Worm (Caenorhabditis elegans) whole organism, L3 larva: ENCODE measurements around the gene C06G4.6.
A peak's percentile ranks its signal among the peaks of the same experiment; 100 is the strongest.

Source experiments
- R02D3.7 ChIP-seq: fragments of 150-350 bp; optimal IDR thresholded peaks from 2 replicates; lab custom pipeline; 2014; ENCODE audit warnings: missing biosample characterization, missing genetic modification characterization
- ZK546.5 ChIP-seq: sonication (generic microtip); optimal IDR thresholded peaks from 2 replicates; lab custom pipeline; 2017; ENCODE audit warnings: missing biosample characterization, missing genetic modification characterization
- aly-2 ChIP-seq: fragments of 150-350 bp; optimal IDR thresholded peaks from 2 replicates; lab custom pipeline; 2014; ENCODE audit warnings: missing biosample characterization, missing genetic modification characterization
- ama-1 ChIP-seq: fragments of 150-350 bp; optimal IDR thresholded peaks from 2 replicates; lab custom pipeline; 2018
- ceh-16 ChIP-seq: sonication (generic microtip); optimal IDR thresholded peaks from 2 replicates; lab custom pipeline; 2017; ENCODE audit warnings: missing biosample characterization, missing genetic modification characterization
- ceh-28 ChIP-seq: fragments of 150-350 bp; optimal IDR thresholded peaks from 2 replicates; lab custom pipeline; 2014; ENCODE audit warnings: missing biosample characterization, missing genetic modification reagents, missing genetic modification characterization
- ceh-82 ChIP-seq: fragments of 150-350 bp; optimal IDR thresholded peaks from 2 replicates; lab custom pipeline; 2014; ENCODE audit warnings: missing biosample characterization, missing genetic modification characterization
- ceh-9 ChIP-seq: sonication (generic microtip); optimal IDR thresholded peaks from 2 replicates; lab custom pipeline; 2018; ENCODE audit warnings: missing biosample characterization, missing genetic modification characterization
- daf-12 ChIP-seq: fragments of 150-350 bp; optimal IDR thresholded peaks from 2 replicates; lab custom pipeline; 2014; ENCODE audit warnings: missing biosample characterization, missing genetic modification reagents, missing genetic modification characterization
- egl-27 ChIP-seq: sonication (generic microtip); optimal IDR thresholded peaks from 4 replicates; lab custom pipeline; 2017; ENCODE audit warnings: missing biosample characterization, missing genetic modification reagents, missing genetic modification characterization
- egl-5 ChIP-seq: fragments of 150-350 bp; optimal IDR thresholded peaks from 2 replicates; lab custom pipeline; 2017; ENCODE audit warnings: missing biosample characterization, missing genetic modification reagents, missing genetic modification characterization, inconsistent platforms
- elt-2 ChIP-seq: sonication (generic microtip); optimal IDR thresholded peaks from 2 replicates; lab custom pipeline; 2016; ENCODE audit warnings: missing genetic modification reagents, mild to moderate bottlenecking, missing genetic modification characterization, missing compliant biosample characterization
- elt-3 ChIP-seq, 3 experiments: fragments of 150-350 bp in 1 of 3; sonication (generic microtip) in 2 of 3; optimal IDR thresholded peaks; 2 replicates in 2 of 3; 4 replicates in 1 of 3; lab custom pipeline; 2014 to 2017; ENCODE audit warnings: missing biosample characterization in 3 of 3, missing genetic modification characterization in 3 of 3
- eor-1 ChIP-seq, 2 experiments: fragments of 150-350 bp; optimal IDR thresholded peaks; 2 replicates each; lab custom pipeline; 2014 to 2018; ENCODE audit warnings: missing biosample characterization in 2 of 2, missing genetic modification characterization in 2 of 2
- fkh-10 ChIP-seq: sonication (generic microtip); optimal IDR thresholded peaks from 2 replicates; lab custom pipeline; 2017; ENCODE audit warnings: missing biosample characterization, missing genetic modification reagents, missing genetic modification characterization
- fkh-2 ChIP-seq: fragments of 150-350 bp; optimal IDR thresholded peaks from 2 replicates; lab custom pipeline; 2014; ENCODE audit warnings: missing biosample characterization, missing genetic modification reagents, missing genetic modification characterization
- fos-1 ChIP-seq: fragments of 150-350 bp; optimal IDR thresholded peaks from 2 replicates; lab custom pipeline; 2014; ENCODE audit warnings: missing biosample characterization, missing genetic modification characterization
- hmg-11 ChIP-seq: sonication (generic microtip); optimal IDR thresholded peaks from 2 replicates; lab custom pipeline; 2016; ENCODE audit warnings: missing genetic modification characterization, missing compliant biosample characterization
- jun-1 ChIP-seq: fragments of 150-350 bp; optimal IDR thresholded peaks from 2 replicates; lab custom pipeline; 2014; ENCODE audit warnings: missing biosample characterization, missing genetic modification reagents, missing genetic modification characterization
- lin-15B ChIP-seq: fragments of 150-350 bp; optimal IDR thresholded peaks from 2 replicates; lab custom pipeline; 2014; ENCODE audit warnings: missing biosample characterization, missing genetic modification characterization
- lin-39 ChIP-seq: fragments of 150-350 bp; optimal IDR thresholded peaks from 2 replicates; lab custom pipeline; 2018; ENCODE audit warnings: missing biosample characterization, missing genetic modification reagents, missing genetic modification characterization
- lsy-12 ChIP-seq: sonication (generic microtip); optimal IDR thresholded peaks from 2 replicates; lab custom pipeline; 2016; ENCODE audit warnings: mild to moderate bottlenecking, missing genetic modification characterization, missing compliant biosample characterization
- mdl-1 ChIP-seq: fragments of 150-350 bp; optimal IDR thresholded peaks from 2 replicates; lab custom pipeline; 2014; ENCODE audit warnings: missing biosample characterization, missing genetic modification characterization
- nfya-1 ChIP-seq: sonication (generic microtip); optimal IDR thresholded peaks from 2 replicates; lab custom pipeline; 2017; ENCODE audit warnings: missing genetic modification characterization, mild to moderate bottlenecking, missing compliant biosample characterization, antibody characterized with exemption, moderate library complexity; ENCODE audit not compliant: insufficient read depth
- nhr-11 ChIP-seq: fragments of 150-350 bp; optimal IDR thresholded peaks from 2 replicates; lab custom pipeline; 2014; ENCODE audit warnings: missing biosample characterization, missing genetic modification characterization
- nhr-12 ChIP-seq: fragments of 150-350 bp; optimal IDR thresholded peaks from 2 replicates; lab custom pipeline; 2014; ENCODE audit warnings: missing biosample characterization, missing genetic modification characterization
- nhr-23 ChIP-seq: fragments of 150-350 bp; optimal IDR thresholded peaks from 2 replicates; lab custom pipeline; 2014; ENCODE audit warnings: missing biosample characterization, missing genetic modification reagents, missing genetic modification characterization
- nhr-237 ChIP-seq: fragments of 150-350 bp; optimal IDR thresholded peaks from 2 replicates; lab custom pipeline; 2014; ENCODE audit warnings: missing biosample characterization, missing genetic modification characterization
- nhr-25 ChIP-seq: sonication (generic microtip); optimal IDR thresholded peaks from 2 replicates; lab custom pipeline; 2017; ENCODE audit warnings: missing biosample characterization, missing genetic modification characterization
- nhr-43 ChIP-seq: sonication (generic microtip); optimal IDR thresholded peaks from 2 replicates; lab custom pipeline; 2016; ENCODE audit warnings: mild to moderate bottlenecking, missing genetic modification characterization, missing compliant biosample characterization; ENCODE audit not compliant: poor library complexity, severe bottlenecking
- nhr-67 ChIP-seq: fragments of 150-350 bp; optimal IDR thresholded peaks from 2 replicates; lab custom pipeline; 2014; ENCODE audit warnings: missing biosample characterization, missing genetic modification characterization
- nhr-76 ChIP-seq: fragments of 150-350 bp; sonication (generic microtip); optimal IDR thresholded peaks from 5 replicates; lab custom pipeline; 2014; ENCODE audit warnings: missing biosample characterization, missing genetic modification characterization
- nhr-77 ChIP-seq: fragments of 150-350 bp; optimal IDR thresholded peaks from 2 replicates; lab custom pipeline; 2014; ENCODE audit warnings: missing biosample characterization, missing genetic modification characterization
- pha-4 ChIP-seq: fragments of 150-350 bp; optimal IDR thresholded peaks from 2 replicates; lab custom pipeline; 2014; ENCODE audit warnings: missing biosample characterization, missing genetic modification reagents, missing genetic modification characterization
- pqm-1 ChIP-seq: fragments of 150-350 bp; optimal IDR thresholded peaks from 2 replicates; lab custom pipeline; 2017; ENCODE audit warnings: missing biosample characterization, missing genetic modification characterization, inconsistent platforms
- sea-2 ChIP-seq: fragments of 150-350 bp; sonication (generic microtip); optimal IDR thresholded peaks from 4 replicates; lab custom pipeline; 2014; ENCODE audit warnings: missing biosample characterization, missing genetic modification reagents, missing genetic modification characterization
- skn-1 ChIP-seq: fragments of 150-350 bp; optimal IDR thresholded peaks from 2 replicates; lab custom pipeline; 2014; ENCODE audit warnings: missing biosample characterization, missing genetic modification characterization
- snpc-4 ChIP-seq: fragments of 150-350 bp; optimal IDR thresholded peaks from 2 replicates; lab custom pipeline; 2014; ENCODE audit warnings: missing biosample characterization, missing genetic modification characterization
- tbx-2 ChIP-seq: sonication (generic microtip); optimal IDR thresholded peaks from 2 replicates; lab custom pipeline; 2016; ENCODE audit warnings: mild to moderate bottlenecking, missing genetic modification characterization, missing compliant biosample characterization
- unc-39 ChIP-seq: sonication (generic microtip); optimal IDR thresholded peaks from 4 replicates; lab custom pipeline; 2017; ENCODE audit warnings: missing biosample characterization, missing genetic modification characterization
- unc-62 ChIP-seq: fragments of 150-350 bp; sonication (generic microtip); optimal IDR thresholded peaks from 4 replicates; lab custom pipeline; 2014; ENCODE audit warnings: missing biosample characterization, missing genetic modification reagents, missing genetic modification characterization
- zag-1 ChIP-seq: fragments of 150-350 bp; optimal IDR thresholded peaks from 2 replicates; lab custom pipeline; 2014; ENCODE audit warnings: missing biosample characterization, missing genetic modification characterization
- ztf-11 ChIP-seq: fragments of 150-350 bp; optimal IDR thresholded peaks from 2 replicates; lab custom pipeline; 2014; ENCODE audit warnings: missing biosample characterization, missing genetic modification characterization
- ztf-4 ChIP-seq: fragments of 150-350 bp; optimal IDR thresholded peaks from 2 replicates; lab custom pipeline; 2014; ENCODE audit warnings: missing biosample characterization, missing genetic modification characterization

The C06G4.6 gene

ce11 chrIII:7977224-7977623 lies 27.0 kb upstream of the C06G4.6 start:
- TF ChIP-seq ama-1 (peak; percentile 65), lsy-12 (tag; lab: Kevin White, UChicago) (peak; percentile 14), nhr-43 (tag; lab: Kevin White, UChicago) (peak; percentile 28), elt-2 (peak; percentile 19), hmg-11 (tag; lab: Kevin White, UChicago) (no peak), eor-1 (tag; optimal IDR thresholded peaks at IDR 0.05; lab: Kevin White, UChicago) (no peak), daf-12 (no peak), unc-39 (tag; lab: Kevin White, UChicago) (no peak), R02D3.7 (tag; lab: Kevin White, UChicago) (peak; percentile 22)

ce11 chrIII:7977777-7978176 lies 26.4 kb upstream of the C06G4.6 start, which contains the start of gene C06G4.4:
C06G4.4 (minus strand) TSS chrIII:7977812.
- TF ChIP-seq nhr-12 (no peak), hmg-11 (tag; lab: Kevin White, UChicago) (no peak), aly-2 (tag; lab: Kevin White, UChicago) (no peak), mdl-1 (tag; lab: Kevin White, UChicago) (no peak), jun-1 (tag; lab: Kevin White, UChicago) (no peak), nhr-25 (tag; lab: Kevin White, UChicago) (no peak), nhr-43 (tag; lab: Kevin White, UChicago) (no peak), pha-4 (tag; lab: Kevin White, UChicago) (no peak), unc-62 (no peak), lin-39 (tag; lab: Kevin White, UChicago) (no peak), zag-1 (tag; lab: Kevin White, UChicago) (no peak), ceh-16 (tag; lab: Kevin White, UChicago) (no peak), snpc-4 (tag; lab: Kevin White, UChicago) (no peak), lin-15B (no peak), R02D3.7 (tag; lab: Kevin White, UChicago) (no peak), unc-39 (tag; lab: Kevin White, UChicago) (no peak), ceh-82 (tag; lab: Kevin White, UChicago) (no peak), daf-12 (no peak)

- TF ChIP-seq ama-1: peak; percentile 42
- no peak for TF ChIP-seq elt-2
Observed at ce11 chrIII:7978289-7978688, 25.9 kb upstream of the C06G4.6 start.

ce11 chrIII:7978723-7979122 lies 25.5 kb upstream of the C06G4.6 start:
- TF ChIP-seq hmg-11 (tag; lab: Kevin White, UChicago): peak; percentile 43
- no peak for TF ChIP-seq elt-3 (tag; optimal IDR thresholded peaks at IDR 0.05; lab: Kevin White, UChicago)
- TF ChIP-seq ztf-11 (tag; lab: Kevin White, UChicago): no peak
- no peak for TF ChIP-seq ceh-82 (tag; lab: Kevin White, UChicago)
- no peak for TF ChIP-seq nhr-43 (tag; lab: Kevin White, UChicago)
- TF ChIP-seq zag-1 (tag; lab: Kevin White, UChicago): no peak
- TF ChIP-seq egl-5 (tag; lab: Kevin White, UChicago): peak; percentile 64
- TF ChIP-seq tbx-2 (tag; lab: Kevin White, UChicago): no peak
- no peak for TF ChIP-seq eor-1 (tag; optimal IDR thresholded peaks at IDR 0.05; lab: Kevin White, UChicago)
- no peak for TF ChIP-seq ztf-4 (tag; lab: Kevin White, UChicago)
- TF ChIP-seq pqm-1 (tag; lab: Kevin White, UChicago): no peak
- TF ChIP-seq fkh-10 (GFP tag; lab: Kevin White, UChicago): no peak
- peak; percentile 71 for TF ChIP-seq nhr-25 (tag; lab: Kevin White, UChicago)
- TF ChIP-seq daf-12: no peak
- TF ChIP-seq nhr-11 (tag; lab: Kevin White, UChicago): no peak
- no peak for TF ChIP-seq snpc-4 (tag; lab: Kevin White, UChicago)
- no peak for TF ChIP-seq aly-2 (tag; lab: Kevin White, UChicago)
- TF ChIP-seq unc-39 (tag; lab: Kevin White, UChicago): no peak
- no peak for TF ChIP-seq egl-27
- TF ChIP-seq nhr-23 (tag; lab: Kevin White, UChicago): no peak
- TF ChIP-seq nhr-237 (tag; lab: Kevin White, UChicago): no peak
- TF ChIP-seq nhr-76 (tag; lab: Kevin White, UChicago): no peak
- no peak for TF ChIP-seq ceh-9
- TF ChIP-seq fkh-2 (tag; lab: Kevin White, UChicago): no peak
- TF ChIP-seq jun-1 (tag; lab: Kevin White, UChicago): no peak
- TF ChIP-seq nhr-77 (tag; lab: Kevin White, UChicago): no peak
- no peak for TF ChIP-seq sea-2
- no peak for TF ChIP-seq nhr-67 (tag; lab: Kevin White, UChicago)
- TF ChIP-seq nfya-1 (tag; lab: Kevin White, UChicago): peak; percentile 57
- no peak for TF ChIP-seq nhr-12
- no peak for TF ChIP-seq lin-39 (tag; lab: Kevin White, UChicago)
- TF ChIP-seq ceh-28: no peak
- peak; percentile 63 for TF ChIP-seq elt-2
- no peak for TF ChIP-seq R02D3.7 (tag; lab: Kevin White, UChicago)
- no peak for TF ChIP-seq ceh-16 (tag; lab: Kevin White, UChicago)
- no peak for TF ChIP-seq ZK546.5 (tag; lab: Kevin White, UChicago)
- no peak for TF ChIP-seq fos-1 (tag; lab: Kevin White, UChicago)
- no peak for TF ChIP-seq skn-1 (tag; lab: Kevin White, UChicago)
- peak; percentile 10 for TF ChIP-seq lin-15B
- TF ChIP-seq pha-4 (tag; lab: Kevin White, UChicago): peak; percentile 95
- no peak for TF ChIP-seq unc-62
- TF ChIP-seq lsy-12 (tag; lab: Kevin White, UChicago): no peak
